Fruit fly (Drosophila melanogaster): Measurements from ENCODE around the gene moon.
"Not testable (repeated sequence)": the region's sequence is repeated elsewhere in the genome, so short reads cannot be mapped to it uniquely, and the experiment has no call there.

DNA sequence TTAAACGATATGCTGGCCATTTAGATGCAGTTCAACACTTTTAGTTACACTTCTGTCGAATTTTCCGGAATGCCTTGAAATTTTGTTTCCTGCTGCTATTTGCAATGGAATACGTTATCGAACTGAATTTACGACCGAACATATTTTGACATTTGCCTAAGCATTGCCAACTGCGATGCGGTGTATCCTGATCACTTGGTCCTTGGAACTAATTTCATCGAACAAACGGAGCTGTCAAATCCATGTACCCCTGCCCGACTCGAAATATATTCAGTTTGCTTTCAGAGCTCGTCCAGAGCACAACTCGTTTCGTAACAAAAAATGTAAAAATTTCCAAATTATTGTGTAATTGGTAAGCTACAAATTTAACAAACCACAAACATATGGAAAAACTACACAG is 14.3 kb upstream of the moon start, which contains the start of gene CG15734:
- TF ChIP-seq psq, Sin3A, Myc, h (optimal IDR thresholded peaks at IDR 0.05): not testable (repeated sequence)
